Worm (Caenorhabditis elegans) whole organism, young adult: ENCODE data around the gene srb-3.

Source experiments
- ama-1 ChIP-seq, 3 experiments: fragments of 150-350 bp in 1 of 3; sonication (generic microtip) in 2 of 3; optimal IDR thresholded peaks; 2 replicates each; lab custom pipeline; 2014 to 2018; ENCODE audit warnings: missing biosample characterization in 2 of 3, missing genetic modification characterization in 2 of 3, missing genetic modification reagents in 2 of 3
- aptf-3 ChIP-seq: fragments of 200-800 bp; sonication (Bioruptor generic); IDR thresholded peaks from 2 replicates; pipeline ENCODE4 v1.3.6; 2022; ENCODE audit warnings: missing genetic modification characterization, missing compliant biosample characterization
- ccch-3 ChIP-seq: fragments of 200-800 bp; sonication (Bioruptor generic); optimal IDR thresholded peaks from 2 replicates; lab custom pipeline; 2018; ENCODE audit warnings: mild to moderate bottlenecking, missing genetic modification characterization, missing compliant biosample characterization
- mes-4 ChIP-seq: sonication (generic microtip); optimal IDR thresholded peaks from 2 replicates; lab custom pipeline; 2016; ENCODE audit warnings: missing genotype, missing genetic modification characterization, missing compliant biosample characterization
- pha-4 ChIP-seq: fragments of 150-350 bp; sonication (generic microtip); optimal IDR thresholded peaks from 2 replicates; lab custom pipeline; 2014; ENCODE audit warnings: missing biosample characterization, missing genetic modification reagents, missing genetic modification characterization
- somi-1 ChIP-seq: fragments of 200-800 bp; sonication (Bioruptor generic); optimal IDR thresholded peaks from 2 replicates; lab custom pipeline; 2018; ENCODE audit warnings: mild to moderate bottlenecking, missing genetic modification characterization, missing compliant biosample characterization
- ztf-22 ChIP-seq: fragments of 200-800 bp; sonication (Bioruptor generic); optimal IDR thresholded peaks from 2 replicates; lab custom pipeline; 2018; ENCODE audit warnings: mild to moderate bottlenecking, missing genetic modification characterization, moderate library complexity, missing compliant biosample characterization

- no peak for TF ChIP-seq ztf-22
- no peak for TF ChIP-seq ccch-3 (GFP tag; lab: Kevin White, UChicago)
- no peak for TF ChIP-seq ama-1 (optimal IDR thresholded peaks at IDR 0.05; lab: Kevin White, UChicago)
- TF ChIP-seq ama-1 (GFP tag; optimal IDR thresholded peaks at IDR 0.05; lab: Kevin White, UChicago), result no peak
- no peak for TF ChIP-seq pha-4
- no peak for TF ChIP-seq somi-1 (GFP tag; lab: Kevin White, UChicago)
- no peak for TF ChIP-seq aptf-3 (GFP tag; lab: Robert Waterston, UW)
- TF ChIP-seq mes-4 (tag; lab: Kevin White, UChicago), result no peak
Observed at ce11 chrII:5142619-5143018, 24.0 kb downstream of the srb-3 start, which contains the start of gene F58A6.1.
